Worm (Caenorhabditis elegans): Measurements from ENCODE around the gene fbxb-92.

DNA sequence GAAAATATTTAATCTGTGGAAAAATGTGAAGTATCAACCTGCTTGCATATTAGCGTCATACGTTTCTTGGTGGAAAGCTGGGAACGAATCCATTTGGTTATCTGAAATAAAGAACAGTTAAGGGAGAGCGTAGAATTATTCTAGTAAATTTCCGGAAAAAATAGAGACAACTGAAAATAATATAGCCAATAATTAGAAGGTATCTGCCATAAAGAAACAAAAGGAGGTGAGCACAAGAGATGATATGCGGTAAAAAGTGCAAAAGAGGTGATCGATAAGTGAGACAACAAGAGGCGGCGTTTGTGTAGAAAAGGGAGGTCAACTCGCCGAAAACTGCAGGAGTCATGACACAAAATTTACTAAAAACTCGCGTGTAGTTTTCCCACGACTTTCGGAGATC is 32.2 kb upstream of the fbxb-92 start, which contains the start of gene T24E12.11:
- TF ChIP-seq unc-62 (GFP tag; optimal IDR thresholded peaks at IDR 0.05) (no peak), lsy-2 (tag; optimal IDR thresholded peaks at IDR 0.05) (no peak), C34F6.9 (tag; optimal IDR thresholded peaks at IDR 0.05) (no peak), blmp-1 (tag; optimal IDR thresholded peaks at IDR 0.05; ENCODE audit: insufficient read depth) (no peak), ceh-16 (tag; optimal IDR thresholded peaks at IDR 0.05) (no peak)

Measured in whole organism, L2 larva.